Fruit fly (Drosophila melanogaster): ENCODE results near the gene Galk.

Galk gene

DNA sequence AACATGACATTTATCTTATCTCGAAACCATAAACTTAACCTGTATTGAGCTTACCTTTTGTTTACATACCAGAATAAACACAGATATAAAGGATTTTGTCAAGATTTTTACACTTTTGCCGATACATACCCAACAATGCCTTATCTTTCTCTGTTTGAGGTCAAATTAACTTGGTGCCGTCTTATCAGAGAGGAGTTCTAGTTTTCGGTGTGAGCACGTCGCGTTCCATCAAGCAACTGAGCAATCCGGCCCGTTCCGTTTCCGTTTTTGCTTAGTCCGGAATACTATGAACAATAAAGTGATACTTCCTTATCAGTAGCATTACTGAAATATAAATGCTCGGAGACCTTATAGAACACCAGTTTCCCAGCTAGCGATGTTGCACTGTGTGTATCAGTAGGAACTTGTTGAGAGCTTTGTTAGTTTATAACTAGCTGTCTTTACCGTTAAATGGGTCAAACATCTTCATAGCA lies at the start of gene Galk:
Gene Galk, minus strand, starts transcription at position 244 of the 473 bp plus-strand sequence.
- TF ChIP-seq noc (tag; optimal IDR thresholded peaks at IDR 0.05): peak; percentile 79

DNA sequence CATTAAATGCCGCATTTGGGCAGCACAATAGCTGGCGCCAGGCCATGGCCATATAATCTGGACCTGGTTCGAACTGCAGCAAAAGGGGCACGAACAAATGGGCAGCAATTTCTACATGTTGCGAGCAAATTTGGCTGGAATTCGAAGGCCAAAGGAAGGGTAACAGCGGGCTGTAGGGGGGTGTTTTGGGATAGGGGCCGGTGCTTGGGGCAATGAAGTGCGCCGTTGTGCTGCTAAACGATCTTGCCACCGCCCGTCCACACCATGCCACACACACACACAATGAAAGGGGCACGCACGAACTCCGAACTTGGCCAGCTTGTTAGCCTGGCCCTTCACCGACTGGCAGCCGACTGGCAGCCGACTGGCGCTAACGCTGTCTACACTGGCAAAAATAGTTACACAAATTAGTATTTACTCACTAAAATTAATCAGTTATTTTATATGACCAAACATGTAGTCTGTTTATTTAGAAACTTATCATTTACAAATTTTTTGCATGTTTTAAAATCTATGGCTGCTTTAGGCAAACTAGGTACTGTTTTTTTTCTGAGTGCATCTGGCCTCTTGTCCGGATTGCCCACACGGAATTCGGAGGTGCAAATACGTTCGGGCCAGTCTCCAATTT lies 48.2 kb upstream of the Galk start:
- no peak for TF ChIP-seq noc (tag; optimal IDR thresholded peaks at IDR 0.05)

DNA sequence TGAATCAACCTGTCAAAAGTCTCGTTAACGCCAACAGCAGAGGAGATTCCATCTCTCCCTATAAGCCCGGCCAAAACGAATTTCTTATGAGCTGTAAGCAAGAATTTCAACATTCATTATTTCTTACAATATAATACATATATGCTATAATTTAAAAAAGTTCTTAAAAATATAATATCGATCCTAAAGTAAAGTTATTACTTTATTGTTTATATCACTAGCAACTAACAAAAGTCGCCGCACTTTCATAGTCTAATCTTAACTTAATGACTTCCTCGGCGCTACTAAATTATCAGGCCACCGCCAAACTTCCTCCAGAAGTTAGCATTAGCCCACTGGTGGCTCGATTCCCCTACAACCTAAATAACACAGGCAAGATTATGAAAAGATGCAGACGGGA lies 47.6 kb upstream of the Galk start:
- no peak for TF ChIP-seq noc (tag; optimal IDR thresholded peaks at IDR 0.05)

dm6 chr3L:9032871-9033270 lies 47.0 kb upstream of the Galk start:
- no peak for TF ChIP-seq noc (tag; optimal IDR thresholded peaks at IDR 0.05)

DNA sequence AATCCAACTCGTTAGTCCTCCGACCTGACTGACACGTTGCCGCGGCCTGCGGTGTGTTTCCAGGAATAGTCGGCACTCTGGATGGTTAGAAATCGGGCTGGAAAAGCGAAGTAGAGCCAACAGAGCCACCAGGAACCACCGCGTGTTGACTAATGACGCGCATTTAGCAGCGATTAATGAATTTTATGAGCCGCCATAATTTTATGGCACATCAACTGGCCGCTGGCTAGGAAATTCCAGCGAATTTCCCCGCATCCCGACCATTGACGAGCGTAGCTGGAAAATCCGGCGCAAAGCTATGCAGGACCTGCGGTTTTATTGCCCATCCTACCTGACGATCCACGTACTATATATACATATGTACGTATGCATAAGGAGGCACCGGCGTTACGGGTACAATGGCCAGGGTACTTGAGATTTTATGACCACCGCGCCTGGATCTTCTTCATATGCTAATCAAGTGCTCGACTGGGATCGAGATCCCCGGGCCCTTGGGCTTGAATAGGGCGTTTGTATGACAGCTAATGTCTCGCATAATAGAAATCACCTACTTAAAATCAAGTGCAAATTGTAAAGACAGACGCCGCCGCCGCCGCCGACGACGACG lies 43.4 kb upstream of the Galk start:
- TF ChIP-seq noc (tag; optimal IDR thresholded peaks at IDR 0.05): no peak

- TF ChIP-seq noc (tag; optimal IDR thresholded peaks at IDR 0.05): no peak
Observed at dm6 chr3L:9028057-9028456, 42.2 kb upstream of the Galk start.

DNA sequence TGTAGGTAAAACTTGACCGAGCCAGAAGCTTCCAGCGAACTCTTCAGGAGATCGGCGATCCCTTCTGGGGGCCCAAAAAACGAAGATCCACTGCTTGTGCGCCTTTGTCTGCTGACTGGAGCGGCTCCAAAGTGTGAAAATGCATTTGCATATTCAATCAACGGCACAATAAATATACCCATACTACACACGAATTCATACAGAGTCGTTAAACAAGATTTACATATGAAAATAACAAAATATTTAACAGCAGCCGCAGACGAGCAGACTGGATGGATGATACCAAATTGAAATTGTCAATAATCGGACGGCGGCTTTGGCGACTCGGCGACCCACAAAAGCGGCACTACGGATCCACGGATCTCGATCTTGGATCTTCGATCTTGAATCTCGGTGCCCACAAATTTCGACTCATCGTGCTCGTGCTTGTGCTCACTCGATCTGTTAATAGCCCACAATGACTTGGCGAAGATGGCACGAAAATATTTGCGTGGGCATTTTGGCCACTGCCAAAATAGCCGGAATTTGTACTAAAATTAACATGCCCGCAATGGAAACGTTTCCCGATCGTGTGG lies 41.3 kb upstream of the Galk start:
- TF ChIP-seq noc (tag; optimal IDR thresholded peaks at IDR 0.05): no peak

DNA sequence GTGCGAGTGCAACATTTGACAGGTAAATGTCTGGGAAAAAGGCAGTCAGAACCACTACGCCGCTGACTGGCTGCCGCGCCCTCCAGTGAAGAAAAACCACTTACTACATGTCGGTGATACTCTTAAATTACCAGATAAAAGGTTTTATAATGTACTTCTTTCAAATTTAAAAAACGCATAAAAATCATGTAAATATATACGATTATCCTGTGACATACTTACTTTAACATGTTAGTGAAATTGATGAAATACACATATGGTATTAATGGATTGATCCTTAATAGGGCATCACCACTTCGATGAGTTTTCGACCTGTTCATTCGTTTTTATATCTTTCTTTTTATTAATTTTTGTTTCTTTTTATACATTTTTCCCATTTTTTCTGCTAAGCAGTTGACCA lies 40.7 kb upstream of the Galk start:
- no peak for TF ChIP-seq noc (tag; optimal IDR thresholded peaks at IDR 0.05)

- peak; percentile 47 for TF ChIP-seq noc (tag; optimal IDR thresholded peaks at IDR 0.05)
Observed at dm6 chr3L:9025680-9026079, 39.8 kb upstream of the Galk start.

DNA sequence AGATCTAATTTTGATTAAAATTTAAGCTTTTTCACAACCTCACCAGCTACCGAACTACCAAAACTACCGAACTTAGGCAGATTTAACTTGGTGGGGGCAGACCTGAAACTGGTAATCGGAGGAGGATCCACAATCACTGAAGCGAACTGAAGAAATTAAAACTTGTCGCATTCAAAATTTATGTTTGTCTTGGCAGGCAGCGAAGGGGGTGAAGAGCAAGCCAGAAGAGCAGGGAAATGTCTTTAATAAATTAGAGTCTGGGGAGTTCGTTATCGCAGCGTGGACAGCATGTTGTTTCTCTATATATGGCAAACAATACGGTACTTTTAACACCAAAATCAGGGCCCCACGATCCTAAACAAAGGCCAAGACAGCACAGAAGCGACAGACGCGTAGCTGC lies 39.3 kb upstream of the Galk start:
- peak; percentile 36 for TF ChIP-seq noc (tag; optimal IDR thresholded peaks at IDR 0.05)

DNA sequence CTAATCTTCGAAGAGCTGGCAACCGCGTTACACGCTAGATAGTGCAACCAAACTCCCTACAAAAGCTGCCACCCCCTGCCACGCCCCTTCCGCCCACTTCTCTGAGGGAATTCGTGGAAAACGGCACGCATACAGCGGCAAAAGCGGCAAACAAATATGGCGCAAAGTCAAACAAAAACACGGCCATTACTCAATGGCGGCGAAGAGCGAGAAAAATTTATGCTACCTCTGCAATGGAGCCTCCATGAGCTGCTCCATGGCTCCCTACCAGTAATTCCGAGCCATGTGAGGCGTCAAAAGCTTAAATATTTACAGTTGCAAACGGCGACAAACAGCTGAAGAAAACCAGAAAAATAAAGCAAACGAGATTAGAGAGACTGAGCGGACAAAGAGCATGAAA lies 38.9 kb upstream of the Galk start:
- no peak for TF ChIP-seq noc (tag; optimal IDR thresholded peaks at IDR 0.05)

dm6 chr3L:9023627-9024026 lies 37.7 kb upstream of the Galk start:
- peak; percentile 78 for TF ChIP-seq noc (tag; optimal IDR thresholded peaks at IDR 0.05)

DNA sequence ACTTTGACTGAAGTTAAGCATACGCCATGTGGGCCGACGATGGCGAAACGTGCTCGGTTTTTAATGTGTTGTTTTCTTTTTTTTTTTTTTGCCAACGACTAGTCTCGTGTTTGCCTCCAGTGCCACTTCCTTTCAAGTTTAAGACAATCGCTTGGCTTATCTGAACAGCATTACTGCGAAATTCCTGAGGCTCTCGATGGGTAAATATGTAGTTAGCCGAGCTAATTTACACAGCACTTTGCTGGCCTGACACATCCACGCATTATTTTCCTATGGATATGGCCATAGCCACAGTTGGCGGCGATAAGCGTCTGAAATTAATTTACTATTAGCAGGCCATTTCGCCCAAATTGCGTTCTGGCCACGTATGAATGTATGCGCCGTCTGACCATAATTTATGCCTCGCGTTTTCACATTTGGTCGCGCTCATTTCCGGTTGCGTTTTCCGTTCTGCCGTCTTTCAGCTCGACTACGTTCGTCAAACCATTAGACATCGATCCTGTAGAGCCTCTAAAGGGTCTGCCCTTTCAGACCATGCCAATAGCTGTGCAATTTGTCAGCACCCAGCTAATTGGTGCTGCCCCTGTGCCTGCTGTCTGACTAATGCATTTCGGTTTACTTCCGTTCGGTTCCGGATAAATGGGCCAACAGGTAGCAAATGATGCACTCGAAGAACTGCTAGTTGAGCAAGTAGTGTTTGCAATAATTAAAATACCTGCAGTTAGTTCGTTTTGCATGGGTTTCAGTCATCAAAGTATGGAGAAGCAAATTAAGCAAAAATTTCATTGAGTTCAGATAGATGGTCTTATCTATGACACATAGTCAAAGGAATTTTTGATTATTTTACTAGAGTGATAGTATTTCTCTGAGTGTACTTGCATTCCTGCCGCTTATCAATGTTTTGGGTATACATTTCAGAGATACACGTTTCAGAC lies 34.8 kb upstream of the Galk start:
- peak; percentile 57 for TF ChIP-seq noc (tag; optimal IDR thresholded peaks at IDR 0.05)

DNA sequence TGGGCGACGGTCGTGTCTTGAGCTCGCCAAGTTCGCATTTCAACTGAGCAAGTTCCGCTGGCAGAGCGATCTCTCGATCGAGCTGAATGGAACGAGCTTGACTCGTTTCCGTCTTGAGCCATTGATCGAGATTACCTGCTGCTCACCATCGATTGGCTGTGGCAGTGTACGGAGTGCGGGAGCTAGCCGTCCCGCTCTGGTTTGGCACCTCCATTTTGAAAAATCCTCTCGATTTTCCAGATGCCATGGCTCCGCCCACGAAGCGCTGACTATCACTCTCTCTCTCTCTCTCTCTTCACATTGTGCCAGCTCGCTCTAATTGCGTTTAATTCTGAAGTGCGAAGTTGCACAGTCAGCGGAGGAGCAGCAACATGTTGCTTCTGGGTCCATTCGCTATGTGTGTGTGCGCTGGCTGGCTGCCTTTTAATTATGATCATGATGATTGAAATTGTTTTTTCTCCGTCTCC lies 33.3 kb upstream of the Galk start, which contains the start of gene Doc2:
Gene Doc2, minus strand, starts transcription at position 51 of the 467 bp plus-strand sequence.
- no peak for TF ChIP-seq noc (tag; optimal IDR thresholded peaks at IDR 0.05)

- no peak for TF ChIP-seq noc (tag; optimal IDR thresholded peaks at IDR 0.05)
Observed at dm6 chr3L:9017414-9017813, 31.5 kb upstream of the Galk start.

DNA sequence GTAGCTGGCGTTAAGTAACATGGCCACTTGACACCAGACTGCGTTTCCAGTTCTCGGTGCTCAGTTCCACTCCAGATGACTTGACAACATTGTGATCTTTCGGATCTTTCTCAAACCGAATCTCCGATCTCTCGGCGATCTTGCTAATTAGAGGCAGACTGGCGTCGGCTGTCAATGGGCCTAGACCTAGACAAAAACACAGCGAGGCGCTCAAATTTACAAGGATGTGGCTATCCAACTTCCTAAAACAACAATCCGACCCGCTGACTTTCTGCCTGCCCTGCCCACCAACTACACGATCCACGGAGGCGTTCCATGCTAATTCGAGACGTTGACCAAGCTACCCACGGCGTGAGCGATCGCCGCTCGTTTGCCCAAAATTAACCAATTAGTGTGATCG lies 27.9 kb upstream of the Galk start:
- no peak for TF ChIP-seq noc (tag; optimal IDR thresholded peaks at IDR 0.05)
